Worm (Caenorhabditis elegans) whole organism, L4 larva: ENCODE data around the gene cab-1.

Source experiments
- D1046.2 ChIP-seq: fragments of 200-800 bp; sonication (Bioruptor generic); IDR thresholded peaks from 2 replicates; pipeline ENCODE4 v1.3.6; 2022; ENCODE audit warnings: missing genetic modification characterization, missing compliant biosample characterization
- F26F4.8 ChIP-seq: fragments of 200-800 bp; sonication (Bioruptor generic); conservative IDR thresholded peaks from 2 replicates; pipeline ENCODE4 v1.3.6; 2022; ENCODE audit warnings: missing genetic modification characterization, missing compliant biosample characterization
- T20F7.1 ChIP-seq: fragments of 200-800 bp; sonication (Bioruptor generic); optimal IDR thresholded peaks from 2 replicates; lab custom pipeline; 2018; ENCODE audit warnings: mild to moderate bottlenecking, missing genetic modification characterization, missing compliant biosample characterization
- Y5F2A.4 ChIP-seq: fragments of 200-800 bp; sonication (Bioruptor generic); optimal IDR thresholded peaks from 2 replicates; lab custom pipeline; 2018; ENCODE audit warnings: mild to moderate bottlenecking, missing genetic modification characterization, missing compliant biosample characterization
- ZK337.2 ChIP-seq: fragments of 200-800 bp; sonication (Bioruptor generic); IDR thresholded peaks from 2 replicates; pipeline ENCODE4 v1.3.6; 2022; ENCODE audit warnings: missing genetic modification reagents, missing genetic modification characterization, missing compliant biosample characterization
- ZK546.5 ChIP-seq, 2 experiments: sonication (generic microtip); optimal IDR thresholded peaks; 2 replicates each; lab custom pipeline; 2017; ENCODE audit warnings: missing biosample characterization in 2 of 2, missing genetic modification characterization in 2 of 2
- aha-1 ChIP-seq: fragments of 150-350 bp; peaks from one replicate; lab custom pipeline; 2014; ENCODE audit warnings: missing biosample characterization, missing genetic modification characterization
- arid-1 ChIP-seq: fragments of 200-800 bp; sonication (Bioruptor generic); conservative IDR thresholded peaks from 2 replicates; pipeline ENCODE4 v1.3.6; 2022; ENCODE audit warnings: missing genetic modification reagents, missing genetic modification characterization, missing compliant biosample characterization
- ceh-20 ChIP-seq: fragments of 200-800 bp; sonication (Bioruptor generic); IDR thresholded peaks from 2 replicates; pipeline ENCODE4 v1.3.6; 2022; ENCODE audit warnings: missing genetic modification reagents, missing genetic modification characterization, missing compliant biosample characterization
- ceh-82 ChIP-seq: sonication (generic microtip); optimal IDR thresholded peaks from 2 replicates; lab custom pipeline; 2017; ENCODE audit warnings: missing biosample characterization, missing genetic modification characterization
- daf-12 ChIP-seq: fragments of 150-350 bp; optimal IDR thresholded peaks from 2 replicates; lab custom pipeline; 2014; ENCODE audit warnings: missing biosample characterization, missing genetic modification reagents, missing genetic modification characterization
- daf-16 ChIP-seq, 3 experiments: sonication (generic microtip); optimal IDR thresholded peaks; 2 replicates each; lab custom pipeline; 2016 to 2017; ENCODE audit warnings: missing genetic modification characterization in 3 of 3, missing genetic modification reagents in 3 of 3, mild to moderate bottlenecking in 2 of 3, missing compliant biosample characterization in 2 of 3, missing biosample characterization in 1 of 3, moderate library complexity in 1 of 3
- daf-19 ChIP-seq: fragments of 200-800 bp; sonication (Bioruptor generic); conservative IDR thresholded peaks from 2 replicates; pipeline ENCODE4 v1.3.6; 2022; ENCODE audit warnings: missing genetic modification characterization, missing compliant biosample characterization
- daf-8 ChIP-seq: fragments of 200-800 bp; sonication (Bioruptor generic); IDR thresholded peaks from 2 replicates; pipeline ENCODE4 v1.3.6; 2022; ENCODE audit warnings: missing genetic modification characterization, missing compliant biosample characterization
- dmd-6 ChIP-seq: fragments of 200-800 bp; sonication (Bioruptor generic); IDR thresholded peaks from 2 replicates; pipeline ENCODE4 v1.3.6; 2022; ENCODE audit warnings: missing genetic modification reagents, missing genetic modification characterization, missing compliant biosample characterization
- dve-1 ChIP-seq: sonication (generic microtip); optimal IDR thresholded peaks from 2 replicates; lab custom pipeline; 2017; ENCODE audit warnings: antibody characterized with exemption, mild to moderate bottlenecking, missing genetic modification characterization, missing compliant biosample characterization; ENCODE audit not compliant: insufficient read depth
- egl-43 ChIP-seq: fragments of 200-800 bp; sonication (Bioruptor generic); IDR thresholded peaks from 2 replicates; pipeline ENCODE4 v1.3.6; 2022; ENCODE audit warnings: missing genetic modification reagents, missing genetic modification characterization, missing compliant biosample characterization
- gei-8 ChIP-seq: fragments of 200-800 bp; sonication (Bioruptor generic); optimal IDR thresholded peaks from 2 replicates; lab custom pipeline; 2018; ENCODE audit warnings: mild to moderate bottlenecking, missing genetic modification characterization, missing compliant biosample characterization
- hlh-11 ChIP-seq: fragments of 200-800 bp; sonication (Bioruptor generic); optimal IDR thresholded peaks from 2 replicates; lab custom pipeline; 2018; ENCODE audit warnings: mild to moderate bottlenecking, missing genetic modification characterization, missing compliant biosample characterization
- hlh-30 ChIP-seq: sonication (generic microtip); optimal IDR thresholded peaks from 2 replicates; lab custom pipeline; 2017; ENCODE audit warnings: antibody characterized with exemption, mild to moderate bottlenecking, missing genetic modification characterization, missing compliant biosample characterization; ENCODE audit not compliant: insufficient read depth
- lim-7 ChIP-seq: fragments of 200-800 bp; sonication (Bioruptor generic); IDR thresholded peaks from 2 replicates; pipeline ENCODE4 v1.3.6; 2022; ENCODE audit warnings: missing genetic modification characterization, missing compliant biosample characterization
- lin-1 ChIP-seq: fragments of 200-800 bp; sonication (Bioruptor generic); IDR thresholded peaks from 2 replicates; pipeline ENCODE4 v1.3.6; 2022; ENCODE audit warnings: missing genetic modification reagents, missing genetic modification characterization, missing compliant biosample characterization
- lin-13 ChIP-seq: fragments of 150-350 bp; optimal IDR thresholded peaks from 2 replicates; lab custom pipeline; 2014; ENCODE audit warnings: missing biosample characterization, missing genetic modification reagents, missing genetic modification characterization
- lin-39 ChIP-seq: fragments of 150-350 bp; optimal IDR thresholded peaks from 2 replicates; lab custom pipeline; 2014; ENCODE audit warnings: missing biosample characterization, missing genetic modification reagents, missing genetic modification characterization
- lir-3 ChIP-seq: sonication (generic microtip); optimal IDR thresholded peaks from 2 replicates; lab custom pipeline; 2016; ENCODE audit warnings: mild to moderate bottlenecking, missing genetic modification characterization, missing compliant biosample characterization
- mep-1 ChIP-seq: fragments of 150-350 bp; sonication (generic microtip); optimal IDR thresholded peaks from 3 replicates; lab custom pipeline; 2014; ENCODE audit warnings: missing biosample characterization, missing genetic modification characterization
- mes-2 ChIP-seq: sonication (generic microtip); optimal IDR thresholded peaks from 2 replicates; lab custom pipeline; 2016; ENCODE audit warnings: missing genotype, mild to moderate bottlenecking, missing genetic modification characterization, missing compliant biosample characterization; ENCODE audit not compliant: poor library complexity, severe bottlenecking
- mxl-2 ChIP-seq: fragments of 200-800 bp; sonication (Bioruptor generic); conservative IDR thresholded peaks from 2 replicates; pipeline ENCODE4 v1.3.6; 2022; ENCODE audit warnings: missing genetic modification reagents, missing genetic modification characterization, missing compliant biosample characterization
- mxl-3 ChIP-seq: fragments of 200-800 bp; sonication (Bioruptor generic); optimal IDR thresholded peaks from 2 replicates; lab custom pipeline; 2018; ENCODE audit warnings: mild to moderate bottlenecking, missing genetic modification characterization, missing compliant biosample characterization
- nhr-11 ChIP-seq: fragments of 150-350 bp; optimal IDR thresholded peaks from 2 replicates; lab custom pipeline; 2014; ENCODE audit warnings: missing biosample characterization, missing genetic modification characterization
- nhr-25 ChIP-seq: sonication (generic microtip); optimal IDR thresholded peaks from 2 replicates; lab custom pipeline; 2017; ENCODE audit warnings: missing genetic modification characterization, mild to moderate bottlenecking, missing compliant biosample characterization, antibody characterized with exemption, moderate library complexity, borderline replicate concordance; ENCODE audit not compliant: insufficient read depth
- pha-4 ChIP-seq, 2 experiments: fragments of 150-350 bp in 1 of 2; fragments of 200-800 bp in 1 of 2; sonication (Bioruptor generic) in 1 of 2; IDR thresholded peaks in 1 of 2; optimal IDR thresholded peaks in 1 of 2; 2 replicates each; pipeline versions ENCODE4 v1.3.6 to Lab custom; 2014 to 2022; ENCODE audit warnings: missing genetic modification characterization in 2 of 2, missing genetic modification reagents in 2 of 2, missing biosample characterization in 1 of 2, missing compliant biosample characterization in 1 of 2
- spr-1 ChIP-seq: sonication (generic microtip); optimal IDR thresholded peaks from 2 replicates; lab custom pipeline; 2016; ENCODE audit warnings: mild to moderate bottlenecking, missing genetic modification characterization, missing compliant biosample characterization
- unc-39 ChIP-seq: sonication (generic microtip); optimal IDR thresholded peaks from 2 replicates; lab custom pipeline; 2017; ENCODE audit warnings: missing biosample characterization, missing genetic modification characterization
- zag-1 ChIP-seq: fragments of 150-350 bp; optimal IDR thresholded peaks from 2 replicates; lab custom pipeline; 2014; ENCODE audit warnings: missing biosample characterization, missing genetic modification characterization
- zip-11 ChIP-seq: fragments of 200-800 bp; sonication (Bioruptor generic); IDR thresholded peaks from 2 replicates; pipeline ENCODE4 v1.3.6; 2022; ENCODE audit warnings: missing genetic modification characterization, missing compliant biosample characterization

Gene cab-1

DNA sequence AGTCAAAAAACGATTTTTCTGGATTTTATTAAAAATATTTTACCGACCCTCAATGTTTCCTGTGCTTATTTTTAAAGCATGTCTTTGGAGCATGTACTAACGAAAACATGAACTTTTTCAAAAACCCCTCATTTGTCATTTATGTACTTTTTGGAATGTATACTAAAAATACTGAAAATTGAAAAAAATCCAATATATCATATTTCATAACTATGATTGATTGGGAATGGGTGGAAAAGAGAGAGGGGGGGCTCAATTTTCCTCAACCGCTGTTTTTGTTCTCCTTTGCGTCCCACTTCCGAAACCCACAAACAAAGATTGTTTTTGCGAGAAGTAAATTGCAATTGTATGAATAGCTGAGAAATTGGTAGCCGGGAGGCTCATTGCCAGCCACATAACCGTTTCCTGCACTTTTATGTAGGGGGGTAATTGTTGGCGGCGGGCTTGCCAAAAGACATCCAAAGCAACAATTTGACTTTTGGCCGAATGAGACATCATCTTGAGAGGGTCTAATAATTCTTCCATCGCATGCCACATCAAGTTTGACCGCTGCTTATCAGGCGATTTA lies 32.8 kb downstream of the cab-1 start:
- TF ChIP-seq nhr-25 (tag; lab: Kevin White, UChicago) (no peak), daf-19 (0 out of 2 replicates have a peak, but pooled peaks have one; percentile 11), egl-43 (peak; percentile 35; the same call in 1 of the 2 replicates), ZK337.2 (GFP tag; lab: Robert Waterston, UW) (no peak)

DNA sequence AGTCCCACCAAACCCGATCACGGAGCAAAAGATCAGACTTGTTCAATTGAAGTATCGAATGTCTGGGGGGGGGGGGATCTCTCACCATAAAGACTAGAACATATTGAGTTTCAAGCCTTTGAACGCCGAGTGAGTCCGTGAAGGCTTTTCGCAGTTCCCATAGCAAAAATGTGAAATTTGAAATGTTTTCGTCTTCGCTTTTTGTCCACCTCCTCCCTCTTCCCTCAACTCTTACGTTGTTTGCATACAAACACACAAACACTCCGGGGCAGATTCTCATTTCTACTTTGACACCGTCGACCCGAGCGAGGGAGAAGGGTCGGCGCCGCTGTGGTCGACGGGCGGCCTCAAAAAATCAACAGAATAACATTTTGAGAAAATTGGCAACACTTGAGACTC lies 33.6 kb downstream of the cab-1 start:
- TF ChIP-seq F26F4.8 (GFP tag; lab: Robert Waterston, UW) = no peak
- no peak for TF ChIP-seq nhr-25 (tag; lab: Kevin White, UChicago)
- no peak for TF ChIP-seq lin-1 (GFP tag; lab: Robert Waterston, UW)
- no peak for TF ChIP-seq zip-11 (GFP tag; lab: Robert Waterston, UW)
- no peak for TF ChIP-seq spr-1 (tag; lab: Kevin White, UChicago)
- TF ChIP-seq D1046.2 = no peak
- no peak for TF ChIP-seq daf-12 (tag; lab: Kevin White, UChicago)
- TF ChIP-seq aha-1 (tag; lab: Kevin White, UChicago) = peak; percentile 26
- TF ChIP-seq mep-1 (tag; lab: Kevin White, UChicago) = no peak
- TF ChIP-seq mxl-2 = no peak
- TF ChIP-seq ZK546.5 (tag; optimal IDR thresholded peaks at IDR 0.05; lab: Kevin White, UChicago) = no peak
- no peak for TF ChIP-seq arid-1 (GFP tag; lab: Robert Waterston, UW)
- no peak for TF ChIP-seq mes-2 (tag; lab: Kevin White, UChicago)
- TF ChIP-seq unc-39 (tag; lab: Kevin White, UChicago) = no peak
- no peak for TF ChIP-seq daf-8 (GFP tag; lab: Robert Waterston, UW)
- TF ChIP-seq hlh-30 (tag; lab: Kevin White, UChicago) = no peak
- no peak for TF ChIP-seq nhr-11 (tag; lab: Kevin White, UChicago)
- no peak for TF ChIP-seq lin-39 (tag; lab: Kevin White, UChicago)
- TF ChIP-seq hlh-11 = peak; percentile 32
- TF ChIP-seq pha-4 (GFP tag; IDR thresholded peaks at IDR 0.05; lab: Robert Waterston, UW) = peak; percentile 58
- peak; percentile 11 for TF ChIP-seq pha-4 (tag; optimal IDR thresholded peaks at IDR 0.05; lab: Kevin White, UChicago)
- peak; percentile 20 for TF ChIP-seq dve-1 (tag; lab: Kevin White, UChicago)
- TF ChIP-seq Y5F2A.4 (GFP tag; lab: Kevin White, UChicago) = no peak
- TF ChIP-seq ceh-82 (tag; lab: Kevin White, UChicago) = no peak
- no peak for TF ChIP-seq lim-7 (GFP tag; lab: Robert Waterston, UW)
- TF ChIP-seq lir-3 (tag; lab: Kevin White, UChicago) = no peak
- no peak for TF ChIP-seq egl-43
- no peak for TF ChIP-seq lin-13 (GFP tag; lab: Kevin White, UChicago)
- peak in 1 of 2 experiments; percentile 54 for TF ChIP-seq daf-16 (GFP tag; optimal IDR thresholded peaks at IDR 0.05; lab: Kevin White, UChicago)
- TF ChIP-seq daf-16 (tag; optimal IDR thresholded peaks at IDR 0.05; lab: Kevin White, UChicago) = peak; percentile 41
- TF ChIP-seq ceh-20 (GFP tag; lab: Robert Waterston, UW) = no peak
- TF ChIP-seq mxl-3 (GFP tag; lab: Kevin White, UChicago) = no peak
- no peak for TF ChIP-seq dmd-6
- no peak for TF ChIP-seq gei-8 (GFP tag; lab: Kevin White, UChicago)
- no peak for TF ChIP-seq zag-1
- TF ChIP-seq T20F7.1 (GFP tag; lab: Kevin White, UChicago) = no peak
